Worm (Caenorhabditis elegans) whole organism, L2 larva: ENCODE data around the gene nlp-31.

Experiments used
- R02D3.7 ChIP-seq: fragments of 150-350 bp; optimal IDR thresholded peaks from 2 replicates; lab custom pipeline; 2014; ENCODE audit warnings: missing biosample characterization, missing genetic modification characterization
- Y55F3AM.14 ChIP-seq: fragments of 200-800 bp; sonication (Bioruptor generic); optimal IDR thresholded peaks from 2 replicates; lab custom pipeline; 2018; ENCODE audit warnings: mild to moderate bottlenecking, missing genetic modification characterization, missing compliant biosample characterization
- ZK546.5 ChIP-seq: sonication (generic microtip); optimal IDR thresholded peaks from 2 replicates; lab custom pipeline; 2017; ENCODE audit warnings: missing biosample characterization, missing genetic modification characterization
- alr-1 ChIP-seq: fragments of 150-350 bp; optimal IDR thresholded peaks from 2 replicates; lab custom pipeline; 2014; ENCODE audit warnings: missing biosample characterization, missing genetic modification characterization
- aly-2 ChIP-seq: fragments of 150-350 bp; optimal IDR thresholded peaks from 2 replicates; lab custom pipeline; 2014; ENCODE audit warnings: missing biosample characterization, missing genetic modification characterization
- ama-1 ChIP-seq: fragments of 150-350 bp; optimal IDR thresholded peaks from 2 replicates; lab custom pipeline; 2018; ENCODE audit warnings: inconsistent platforms
- blmp-1 ChIP-seq: sonication (generic microtip); optimal IDR thresholded peaks from 2 replicates; lab custom pipeline; 2017; ENCODE audit warnings: missing genetic modification characterization, mild to moderate bottlenecking, missing compliant biosample characterization, antibody characterized with exemption, moderate library complexity; ENCODE audit not compliant: insufficient read depth
- ceh-16 ChIP-seq: fragments of 150-350 bp; optimal IDR thresholded peaks from 2 replicates; lab custom pipeline; 2014; ENCODE audit warnings: missing biosample characterization, missing genetic modification characterization
- crh-2 ChIP-seq: sonication (generic microtip); optimal IDR thresholded peaks from 2 replicates; lab custom pipeline; 2017; ENCODE audit warnings: missing biosample characterization, missing genetic modification characterization
- dmd-4 ChIP-seq: sonication (generic microtip); optimal IDR thresholded peaks from 2 replicates; lab custom pipeline; 2017; ENCODE audit warnings: missing biosample characterization, missing genetic modification characterization
- egl-27 ChIP-seq: sonication (generic microtip); optimal IDR thresholded peaks from 3 replicates; lab custom pipeline; 2017; ENCODE audit warnings: missing biosample characterization, missing genetic modification reagents, missing genetic modification characterization
- fos-1 ChIP-seq: fragments of 150-350 bp; optimal IDR thresholded peaks from 2 replicates; lab custom pipeline; 2014; ENCODE audit warnings: missing biosample characterization, missing genetic modification characterization
- gmeb-1 ChIP-seq: fragments of 150-350 bp; optimal IDR thresholded peaks from 2 replicates; lab custom pipeline; 2014; ENCODE audit warnings: missing biosample characterization, missing genetic modification characterization
- lin-11 ChIP-seq: fragments of 150-350 bp; sonication (generic microtip); optimal IDR thresholded peaks from 2 replicates; lab custom pipeline; 2014; ENCODE audit warnings: missing biosample characterization, missing genetic modification characterization, inconsistent platforms, mixed read lengths
- lin-13 ChIP-seq: fragments of 150-350 bp; optimal IDR thresholded peaks from 2 replicates; lab custom pipeline; 2014; ENCODE audit warnings: missing biosample characterization, missing genetic modification reagents, missing genetic modification characterization
- lsy-2 ChIP-seq, 2 experiments: fragments of 150-350 bp in 1 of 2; sonication (generic microtip) in 1 of 2; optimal IDR thresholded peaks; 2 replicates each; lab custom pipeline; 2014 to 2017; ENCODE audit warnings: missing biosample characterization in 2 of 2, missing genetic modification characterization in 2 of 2
- mbf-1 ChIP-seq: sonication (generic microtip); optimal IDR thresholded peaks from 2 replicates; lab custom pipeline; 2017; ENCODE audit warnings: missing biosample characterization, missing genetic modification characterization
- nhr-10 ChIP-seq: sonication (generic microtip); optimal IDR thresholded peaks from 2 replicates; lab custom pipeline; 2017; ENCODE audit warnings: missing biosample characterization, missing genetic modification characterization
- nhr-11 ChIP-seq: fragments of 150-350 bp; optimal IDR thresholded peaks from 2 replicates; lab custom pipeline; 2014; ENCODE audit warnings: missing biosample characterization, missing genetic modification characterization
- nhr-12 ChIP-seq: fragments of 150-350 bp; optimal IDR thresholded peaks from 2 replicates; lab custom pipeline; 2014; ENCODE audit warnings: missing biosample characterization, missing genetic modification characterization
- nhr-21 ChIP-seq: fragments of 150-350 bp; optimal IDR thresholded peaks from 2 replicates; lab custom pipeline; 2014; ENCODE audit warnings: missing biosample characterization, missing genetic modification characterization
- nhr-23 ChIP-seq: fragments of 150-350 bp; optimal IDR thresholded peaks from 2 replicates; lab custom pipeline; 2014; ENCODE audit warnings: missing biosample characterization, missing genetic modification reagents, missing genetic modification characterization
- nhr-25 ChIP-seq: fragments of 150-350 bp; sonication (generic microtip); optimal IDR thresholded peaks from 3 replicates; lab custom pipeline; 2014; ENCODE audit warnings: missing biosample characterization, missing genetic modification characterization
- nhr-6 ChIP-seq: fragments of 150-350 bp; optimal IDR thresholded peaks from 2 replicates; lab custom pipeline; 2014; ENCODE audit warnings: missing biosample characterization, missing genetic modification characterization
- sem-4 ChIP-seq: fragments of 150-350 bp; optimal IDR thresholded peaks from 2 replicates; lab custom pipeline; 2014; ENCODE audit warnings: missing biosample characterization, missing genetic modification reagents, missing genetic modification characterization
- skn-1 ChIP-seq: sonication (generic microtip); optimal IDR thresholded peaks from 2 replicates; lab custom pipeline; 2017; ENCODE audit warnings: missing biosample characterization, missing genetic modification characterization
- sma-3 ChIP-seq: sonication (generic microtip); optimal IDR thresholded peaks from 2 replicates; lab custom pipeline; 2016; ENCODE audit warnings: missing genetic modification reagents, missing genetic modification characterization, missing compliant biosample characterization
- sma-9 ChIP-seq, 2 experiments: fragments of 150-350 bp in 1 of 2; sonication (generic microtip) in 1 of 2; optimal IDR thresholded peaks; 2 replicates each; lab custom pipeline; 2014 to 2016; ENCODE audit warnings: missing genetic modification characterization in 2 of 2, mild to moderate bottlenecking in 1 of 2, missing biosample characterization in 1 of 2, missing compliant biosample characterization in 1 of 2, missing genetic modification reagents in 1 of 2, moderate library complexity in 1 of 2
- snpc-4 ChIP-seq: fragments of 150-350 bp; optimal IDR thresholded peaks from 2 replicates; lab custom pipeline; 2014; ENCODE audit warnings: missing biosample characterization, missing genetic modification characterization
- unc-39 ChIP-seq: fragments of 150-350 bp; optimal IDR thresholded peaks from 2 replicates; lab custom pipeline; 2014; ENCODE audit warnings: missing biosample characterization, missing genetic modification characterization
- unc-55 ChIP-seq: fragments of 150-350 bp; sonication (generic microtip); optimal IDR thresholded peaks from 3 replicates; lab custom pipeline; 2014; ENCODE audit warnings: missing biosample characterization, missing genetic modification reagents, missing genetic modification characterization
- zag-1 ChIP-seq: fragments of 150-350 bp; optimal IDR thresholded peaks from 2 replicates; lab custom pipeline; 2014; ENCODE audit warnings: missing biosample characterization, missing genetic modification characterization
- ztf-1 ChIP-seq: fragments of 200-800 bp; sonication (Bioruptor generic); conservative IDR thresholded peaks from 2 replicates; pipeline ENCODE4 v1.3.6; 2022; ENCODE audit warnings: missing genetic modification characterization, missing compliant biosample characterization
- ztf-11 ChIP-seq: sonication (generic microtip); optimal IDR thresholded peaks from 2 replicates; lab custom pipeline; 2017; ENCODE audit warnings: missing biosample characterization, missing genetic modification characterization
- ztf-4 ChIP-seq: fragments of 150-350 bp; optimal IDR thresholded peaks from 2 replicates; lab custom pipeline; 2014; ENCODE audit warnings: missing biosample characterization, missing genetic modification characterization

The nlp-31 gene

ce11 chrV:3987616-3988015, 7.8 kb downstream of the nlp-31 start, which contains the start of gene nlp-28:
nlp-28 (plus strand) TSS chrV:3987900.
- TF ChIP-seq unc-55 (GFP tag; lab: Kevin White, UChicago) (no peak), sma-9 (GFP tag; optimal IDR thresholded peaks at IDR 0.05; lab: Kevin White, UChicago) (peak; percentile 5), sma-9 (tag; optimal IDR thresholded peaks at IDR 0.05; lab: Kevin White, UChicago) (no peak)

- TF ChIP-seq fos-1 (tag; lab: Kevin White, UChicago) (peak; percentile 1), nhr-21 (tag; lab: Kevin White, UChicago) (peak; percentile 3), nhr-11 (tag; lab: Kevin White, UChicago) (no peak)
- TF ChIP-seq, all 48 proteins: peak for 2
Observed at ce11 chrV:3989070-3989469, 9.2 kb downstream of the nlp-31 start, which contains the start of gene nlp-27. nlp-27 (plus strand) TSS chrV:3989378.

ce11 chrV:3992334-3992733, 12.5 kb downstream of the nlp-31 start:
- no peak for TF ChIP-seq unc-39
- no peak for TF ChIP-seq dmd-4 (tag; lab: Kevin White, UChicago)
- TF ChIP-seq crh-2: no peak
- no peak for TF ChIP-seq mbf-1 (tag; lab: Kevin White, UChicago)

- no peak for TF ChIP-seq zag-1 (tag; lab: Kevin White, UChicago)
- TF ChIP-seq mbf-1 (tag; lab: Kevin White, UChicago): no peak
- TF ChIP-seq R02D3.7 (tag; lab: Kevin White, UChicago): no peak
- TF ChIP-seq nhr-23 (tag; lab: Kevin White, UChicago): no peak
- TF ChIP-seq lin-13: no peak
- TF ChIP-seq ceh-16 (tag; lab: Kevin White, UChicago): no peak
- TF ChIP-seq lin-11: no peak
- TF ChIP-seq ztf-1 (GFP tag; lab: Robert Waterston, UW): no peak
- no peak for TF ChIP-seq ZK546.5 (tag; lab: Kevin White, UChicago)
- no peak for TF ChIP-seq blmp-1
- no peak for TF ChIP-seq snpc-4 (tag; lab: Kevin White, UChicago)
- no peak for TF ChIP-seq aly-2
- no peak for TF ChIP-seq sem-4 (tag; lab: Kevin White, UChicago)
- no peak for TF ChIP-seq fos-1 (tag; lab: Kevin White, UChicago)
- no peak for TF ChIP-seq nhr-12 (tag; lab: Kevin White, UChicago)
- no peak for TF ChIP-seq Y55F3AM.14 (GFP tag; lab: Kevin White, UChicago)
- TF ChIP-seq alr-1: no peak
- TF ChIP-seq sma-3 (GFP tag; lab: Kevin White, UChicago): no peak
- TF ChIP-seq egl-27 (tag; lab: Kevin White, UChicago): no peak
- no peak for TF ChIP-seq lsy-2 (tag; optimal IDR thresholded peaks at IDR 0.05; lab: Kevin White, UChicago)
- TF ChIP-seq, all 48 proteins: peak for 0
Observed at ce11 chrV:3994048-3994447, 14.2 kb downstream of the nlp-31 start, which contains the start of gene K09D9.9. K09D9.9 (minus strand) TSS chrV:3994148.

ce11 chrV:3995838-3996237, 16.0 kb downstream of the nlp-31 start, which contains the start of gene srx-62:
srx-62 (minus strand) TSS chrV:3995938.
- TF ChIP-seq ztf-4 (tag; lab: Kevin White, UChicago) (no peak), ztf-1 (GFP tag; lab: Robert Waterston, UW) (no peak), snpc-4 (tag; lab: Kevin White, UChicago) (no peak), sma-3 (GFP tag; lab: Kevin White, UChicago) (no peak), egl-27 (tag; lab: Kevin White, UChicago) (no peak), lin-13 (no peak), nhr-10 (tag; lab: Kevin White, UChicago) (no peak), nhr-25 (tag; lab: Kevin White, UChicago) (no peak), ama-1 (lab: Kevin White, UChicago) (no peak), fos-1 (tag; lab: Kevin White, UChicago) (no peak), crh-2 (no peak), nhr-11 (tag; lab: Kevin White, UChicago) (no peak), gmeb-1 (tag; lab: Kevin White, UChicago) (no peak)
- TF ChIP-seq, all 48 proteins: peak for 0

ce11 chrV:4004577-4004976, 24.7 kb downstream of the nlp-31 start:
- TF ChIP-seq nhr-11 (tag; lab: Kevin White, UChicago) (no peak), snpc-4 (tag; lab: Kevin White, UChicago) (no peak), skn-1 (tag; lab: Kevin White, UChicago) (no peak), nhr-6 (no peak), sma-3 (GFP tag; lab: Kevin White, UChicago) (no peak), lin-13 (no peak), lsy-2 (tag; optimal IDR thresholded peaks at IDR 0.05; lab: Kevin White, UChicago) (no peak), unc-39 (no peak), ztf-11 (tag; lab: Kevin White, UChicago) (no peak), dmd-4 (tag; lab: Kevin White, UChicago) (no peak), gmeb-1 (tag; lab: Kevin White, UChicago) (no peak)
